Worm (Caenorhabditis elegans) whole organism, L1 larva: ENCODE data around the gene uggt-1.

Experiments
- elt-2 ChIP-seq: sonication (generic microtip); optimal IDR thresholded peaks from 2 replicates; lab custom pipeline; 2016; ENCODE audit warnings: missing genetic modification characterization, mild to moderate bottlenecking, inconsistent platforms, missing compliant biosample characterization, missing genetic modification reagents
- fos-1 ChIP-seq: fragments of 150-350 bp; optimal IDR thresholded peaks from 2 replicates; lab custom pipeline; 2014; ENCODE audit warnings: missing biosample characterization, missing genetic modification characterization
- sox-4 ChIP-seq: sonication (generic microtip); optimal IDR thresholded peaks from 2 replicates; lab custom pipeline; 2016; ENCODE audit warnings: missing genetic modification characterization, missing compliant biosample characterization

- TF ChIP-seq fos-1 (tag; lab: Kevin White, UChicago) (no peak), sox-4 (tag; lab: Kevin White, UChicago) (no peak), elt-2 (no peak)
Observed at ce11 chrX:7522595-7522994, 21.8 kb upstream of the uggt-1 start.
